Worm (Caenorhabditis elegans) whole organism, L3 larva: Measurements from ENCODE around the gene Y17G7B.3.

Experiments used
- R02D3.7 ChIP-seq: fragments of 150-350 bp; optimal IDR thresholded peaks from 2 replicates; lab custom pipeline; 2014; ENCODE audit warnings: missing biosample characterization, missing genetic modification characterization
- ZK546.5 ChIP-seq: sonication (generic microtip); optimal IDR thresholded peaks from 2 replicates; lab custom pipeline; 2017; ENCODE audit warnings: missing biosample characterization, missing genetic modification characterization
- aly-2 ChIP-seq: fragments of 150-350 bp; optimal IDR thresholded peaks from 2 replicates; lab custom pipeline; 2014; ENCODE audit warnings: missing biosample characterization, missing genetic modification characterization
- ama-1 ChIP-seq: fragments of 150-350 bp; optimal IDR thresholded peaks from 2 replicates; lab custom pipeline; 2018
- ceh-16 ChIP-seq: sonication (generic microtip); optimal IDR thresholded peaks from 2 replicates; lab custom pipeline; 2017; ENCODE audit warnings: missing biosample characterization, missing genetic modification characterization
- ceh-28 ChIP-seq: fragments of 150-350 bp; optimal IDR thresholded peaks from 2 replicates; lab custom pipeline; 2014; ENCODE audit warnings: missing biosample characterization, missing genetic modification reagents, missing genetic modification characterization
- ceh-82 ChIP-seq: fragments of 150-350 bp; optimal IDR thresholded peaks from 2 replicates; lab custom pipeline; 2014; ENCODE audit warnings: missing biosample characterization, missing genetic modification characterization
- ceh-9 ChIP-seq: sonication (generic microtip); optimal IDR thresholded peaks from 2 replicates; lab custom pipeline; 2018; ENCODE audit warnings: missing biosample characterization, missing genetic modification characterization
- daf-12 ChIP-seq: fragments of 150-350 bp; optimal IDR thresholded peaks from 2 replicates; lab custom pipeline; 2014; ENCODE audit warnings: missing biosample characterization, missing genetic modification reagents, missing genetic modification characterization
- egl-27 ChIP-seq: sonication (generic microtip); optimal IDR thresholded peaks from 4 replicates; lab custom pipeline; 2017; ENCODE audit warnings: missing biosample characterization, missing genetic modification reagents, missing genetic modification characterization
- egl-5 ChIP-seq: fragments of 150-350 bp; optimal IDR thresholded peaks from 2 replicates; lab custom pipeline; 2017; ENCODE audit warnings: missing biosample characterization, missing genetic modification reagents, missing genetic modification characterization, inconsistent platforms
- elt-1 ChIP-seq: fragments of 150-350 bp; optimal IDR thresholded peaks from 2 replicates; lab custom pipeline; 2014; ENCODE audit warnings: missing biosample characterization, missing genetic modification characterization
- elt-2 ChIP-seq: sonication (generic microtip); optimal IDR thresholded peaks from 2 replicates; lab custom pipeline; 2016; ENCODE audit warnings: missing genetic modification reagents, mild to moderate bottlenecking, missing genetic modification characterization, missing compliant biosample characterization
- elt-3 ChIP-seq, 3 experiments: fragments of 150-350 bp in 1 of 3; sonication (generic microtip) in 2 of 3; optimal IDR thresholded peaks; 2 replicates in 2 of 3; 4 replicates in 1 of 3; lab custom pipeline; 2014 to 2017; ENCODE audit warnings: missing biosample characterization in 3 of 3, missing genetic modification characterization in 3 of 3
- eor-1 ChIP-seq, 2 experiments: fragments of 150-350 bp; optimal IDR thresholded peaks; 2 replicates each; lab custom pipeline; 2014 to 2018; ENCODE audit warnings: missing biosample characterization in 2 of 2, missing genetic modification characterization in 2 of 2
- fkh-10 ChIP-seq: sonication (generic microtip); optimal IDR thresholded peaks from 2 replicates; lab custom pipeline; 2017; ENCODE audit warnings: missing biosample characterization, missing genetic modification reagents, missing genetic modification characterization
- fkh-2 ChIP-seq: fragments of 150-350 bp; optimal IDR thresholded peaks from 2 replicates; lab custom pipeline; 2014; ENCODE audit warnings: missing biosample characterization, missing genetic modification reagents, missing genetic modification characterization
- fos-1 ChIP-seq: fragments of 150-350 bp; optimal IDR thresholded peaks from 2 replicates; lab custom pipeline; 2014; ENCODE audit warnings: missing biosample characterization, missing genetic modification characterization
- hmg-11 ChIP-seq: sonication (generic microtip); optimal IDR thresholded peaks from 2 replicates; lab custom pipeline; 2016; ENCODE audit warnings: missing genetic modification characterization, missing compliant biosample characterization
- jun-1 ChIP-seq: fragments of 150-350 bp; optimal IDR thresholded peaks from 2 replicates; lab custom pipeline; 2014; ENCODE audit warnings: missing biosample characterization, missing genetic modification reagents, missing genetic modification characterization
- lin-15B ChIP-seq: fragments of 150-350 bp; optimal IDR thresholded peaks from 2 replicates; lab custom pipeline; 2014; ENCODE audit warnings: missing biosample characterization, missing genetic modification characterization
- lin-39 ChIP-seq: fragments of 150-350 bp; optimal IDR thresholded peaks from 2 replicates; lab custom pipeline; 2018; ENCODE audit warnings: missing biosample characterization, missing genetic modification reagents, missing genetic modification characterization
- lsy-12 ChIP-seq: sonication (generic microtip); optimal IDR thresholded peaks from 2 replicates; lab custom pipeline; 2016; ENCODE audit warnings: mild to moderate bottlenecking, missing genetic modification characterization, missing compliant biosample characterization
- mdl-1 ChIP-seq: fragments of 150-350 bp; optimal IDR thresholded peaks from 2 replicates; lab custom pipeline; 2014; ENCODE audit warnings: missing biosample characterization, missing genetic modification characterization
- mml-1 ChIP-seq: fragments of 150-350 bp; sonication (generic microtip); optimal IDR thresholded peaks from 3 replicates; lab custom pipeline; 2014; ENCODE audit warnings: missing biosample characterization, missing genetic modification characterization
- nfya-1 ChIP-seq: sonication (generic microtip); optimal IDR thresholded peaks from 2 replicates; lab custom pipeline; 2017; ENCODE audit warnings: missing genetic modification characterization, mild to moderate bottlenecking, missing compliant biosample characterization, antibody characterized with exemption, moderate library complexity; ENCODE audit not compliant: insufficient read depth
- nhr-11 ChIP-seq: fragments of 150-350 bp; optimal IDR thresholded peaks from 2 replicates; lab custom pipeline; 2014; ENCODE audit warnings: missing biosample characterization, missing genetic modification characterization
- nhr-12 ChIP-seq: fragments of 150-350 bp; optimal IDR thresholded peaks from 2 replicates; lab custom pipeline; 2014; ENCODE audit warnings: missing biosample characterization, missing genetic modification characterization
- nhr-23 ChIP-seq: fragments of 150-350 bp; optimal IDR thresholded peaks from 2 replicates; lab custom pipeline; 2014; ENCODE audit warnings: missing biosample characterization, missing genetic modification reagents, missing genetic modification characterization
- nhr-237 ChIP-seq: fragments of 150-350 bp; optimal IDR thresholded peaks from 2 replicates; lab custom pipeline; 2014; ENCODE audit warnings: missing biosample characterization, missing genetic modification characterization
- nhr-25 ChIP-seq: sonication (generic microtip); optimal IDR thresholded peaks from 2 replicates; lab custom pipeline; 2017; ENCODE audit warnings: missing biosample characterization, missing genetic modification characterization
- nhr-28 ChIP-seq: fragments of 150-350 bp; optimal IDR thresholded peaks from 2 replicates; lab custom pipeline; 2014; ENCODE audit warnings: missing biosample characterization, missing genetic modification characterization
- nhr-43 ChIP-seq: sonication (generic microtip); optimal IDR thresholded peaks from 2 replicates; lab custom pipeline; 2016; ENCODE audit warnings: mild to moderate bottlenecking, missing genetic modification characterization, missing compliant biosample characterization; ENCODE audit not compliant: poor library complexity, severe bottlenecking
- nhr-67 ChIP-seq: fragments of 150-350 bp; optimal IDR thresholded peaks from 2 replicates; lab custom pipeline; 2014; ENCODE audit warnings: missing biosample characterization, missing genetic modification characterization
- nhr-76 ChIP-seq: fragments of 150-350 bp; sonication (generic microtip); optimal IDR thresholded peaks from 5 replicates; lab custom pipeline; 2014; ENCODE audit warnings: missing biosample characterization, missing genetic modification characterization
- nhr-77 ChIP-seq: fragments of 150-350 bp; optimal IDR thresholded peaks from 2 replicates; lab custom pipeline; 2014; ENCODE audit warnings: missing biosample characterization, missing genetic modification characterization
- pha-4 ChIP-seq: fragments of 150-350 bp; optimal IDR thresholded peaks from 2 replicates; lab custom pipeline; 2014; ENCODE audit warnings: missing biosample characterization, missing genetic modification reagents, missing genetic modification characterization
- pqm-1 ChIP-seq: fragments of 150-350 bp; optimal IDR thresholded peaks from 2 replicates; lab custom pipeline; 2017; ENCODE audit warnings: missing biosample characterization, missing genetic modification characterization, inconsistent platforms
- sea-2 ChIP-seq: fragments of 150-350 bp; sonication (generic microtip); optimal IDR thresholded peaks from 4 replicates; lab custom pipeline; 2014; ENCODE audit warnings: missing biosample characterization, missing genetic modification reagents, missing genetic modification characterization
- skn-1 ChIP-seq: fragments of 150-350 bp; optimal IDR thresholded peaks from 2 replicates; lab custom pipeline; 2014; ENCODE audit warnings: missing biosample characterization, missing genetic modification characterization
- snpc-4 ChIP-seq: fragments of 150-350 bp; optimal IDR thresholded peaks from 2 replicates; lab custom pipeline; 2014; ENCODE audit warnings: missing biosample characterization, missing genetic modification characterization
- tbx-2 ChIP-seq: sonication (generic microtip); optimal IDR thresholded peaks from 2 replicates; lab custom pipeline; 2016; ENCODE audit warnings: mild to moderate bottlenecking, missing genetic modification characterization, missing compliant biosample characterization
- unc-39 ChIP-seq: sonication (generic microtip); optimal IDR thresholded peaks from 4 replicates; lab custom pipeline; 2017; ENCODE audit warnings: missing biosample characterization, missing genetic modification characterization
- unc-62 ChIP-seq: fragments of 150-350 bp; sonication (generic microtip); optimal IDR thresholded peaks from 4 replicates; lab custom pipeline; 2014; ENCODE audit warnings: missing biosample characterization, missing genetic modification reagents, missing genetic modification characterization
- zag-1 ChIP-seq: fragments of 150-350 bp; optimal IDR thresholded peaks from 2 replicates; lab custom pipeline; 2014; ENCODE audit warnings: missing biosample characterization, missing genetic modification characterization
- ztf-11 ChIP-seq: fragments of 150-350 bp; optimal IDR thresholded peaks from 2 replicates; lab custom pipeline; 2014; ENCODE audit warnings: missing biosample characterization, missing genetic modification characterization
- ztf-4 ChIP-seq: fragments of 150-350 bp; optimal IDR thresholded peaks from 2 replicates; lab custom pipeline; 2014; ENCODE audit warnings: missing biosample characterization, missing genetic modification characterization

Y17G7B.3 gene

ce11 chrII:11979449-11980095 is 9.3 kb upstream of the Y17G7B.3 start, which contains the start of the genes ash-2 and Y17G7B.20:
Gene ash-2 (plus strand): TSS chrII:11979838.
Gene Y17G7B.20 (minus strand): TSS chrII:11979844.
- peak; percentile 4 for TF ChIP-seq snpc-4 (tag; lab: Kevin White, UChicago)
- TF ChIP-seq nhr-237 (tag; lab: Kevin White, UChicago), result no peak
- TF ChIP-seq jun-1, result no peak
- TF ChIP-seq pha-4 (tag; lab: Kevin White, UChicago), result peak; percentile 18
- TF ChIP-seq fkh-2 (tag; lab: Kevin White, UChicago), result no peak
- TF ChIP-seq lin-15B, result peak; percentile 21
- no peak for TF ChIP-seq sea-2 (GFP tag; lab: Kevin White, UChicago)
- no peak for TF ChIP-seq skn-1 (tag; lab: Kevin White, UChicago)
- no peak for TF ChIP-seq unc-62 (GFP tag; lab: Kevin White, UChicago)
- TF ChIP-seq nhr-77 (tag; lab: Kevin White, UChicago), result no peak
- peak; percentile 3 for TF ChIP-seq nhr-25 (tag; lab: Kevin White, UChicago)
- TF ChIP-seq nhr-11, result no peak
- TF ChIP-seq hmg-11 (tag; lab: Kevin White, UChicago), result peak; percentile 31
- peak; percentile 33 for TF ChIP-seq lin-39
- no peak for TF ChIP-seq fos-1 (tag; lab: Kevin White, UChicago)
- TF ChIP-seq ama-1 (lab: Kevin White, UChicago), result peak; percentile 38

- TF ChIP-seq pqm-1, result peak; percentile 76
- no peak for TF ChIP-seq nhr-237 (tag; lab: Kevin White, UChicago)
- peak; percentile 77 for TF ChIP-seq nhr-11
- TF ChIP-seq nhr-77 (tag; lab: Kevin White, UChicago), result peak; percentile 67
- TF ChIP-seq nhr-28 (tag; lab: Kevin White, UChicago), result no peak
- TF ChIP-seq nhr-23 (tag; lab: Kevin White, UChicago), result peak; percentile 98
- no peak for TF ChIP-seq unc-62 (GFP tag; lab: Kevin White, UChicago)
- TF ChIP-seq nhr-76 (tag; lab: Kevin White, UChicago), result no peak
- TF ChIP-seq nhr-25 (tag; lab: Kevin White, UChicago), result peak; percentile 69
- TF ChIP-seq ztf-11 (tag; lab: Kevin White, UChicago), result no peak
- TF ChIP-seq lsy-12 (tag; lab: Kevin White, UChicago), result no peak
- TF ChIP-seq nhr-67, result no peak
- TF ChIP-seq ceh-9 (tag; lab: Kevin White, UChicago), result no peak
- peak; percentile 73 for TF ChIP-seq elt-2 (tag; lab: Kevin White, UChicago)
- peak; percentile 86 for TF ChIP-seq fkh-10
- TF ChIP-seq aly-2, result no peak
- no peak for TF ChIP-seq unc-39 (tag; lab: Kevin White, UChicago)
- no peak for TF ChIP-seq zag-1 (tag; lab: Kevin White, UChicago)
- peak; percentile 69 for TF ChIP-seq fos-1 (tag; lab: Kevin White, UChicago)
- peak; percentile 93 for TF ChIP-seq pha-4 (tag; lab: Kevin White, UChicago)
- peak; percentile 57 for TF ChIP-seq snpc-4 (tag; lab: Kevin White, UChicago)
- TF ChIP-seq skn-1 (tag; lab: Kevin White, UChicago), result peak; percentile 39
- no peak for TF ChIP-seq hmg-11 (tag; lab: Kevin White, UChicago)
- TF ChIP-seq nhr-43 (tag; lab: Kevin White, UChicago), result peak; percentile 90
- peak; percentile 86 for TF ChIP-seq ceh-28
- no peak for TF ChIP-seq daf-12
- TF ChIP-seq ZK546.5 (tag; lab: Kevin White, UChicago), result peak; percentile 95
- peak; percentile 74 for TF ChIP-seq jun-1
- no peak for TF ChIP-seq fkh-2 (tag; lab: Kevin White, UChicago)
- TF ChIP-seq ceh-82 (tag; lab: Kevin White, UChicago), result peak; percentile 69
- TF ChIP-seq sea-2 (GFP tag; lab: Kevin White, UChicago), result no peak
- peak; percentile 71 for TF ChIP-seq tbx-2
- peak; percentile 61 for TF ChIP-seq egl-5
- TF ChIP-seq ztf-4 (tag; lab: Kevin White, UChicago), result peak; percentile 79
- TF ChIP-seq ceh-16 (tag; lab: Kevin White, UChicago), result no peak
- TF ChIP-seq lin-15B, result peak; percentile 95
- peak; percentile 30 for TF ChIP-seq egl-27 (tag; lab: Kevin White, UChicago)
- TF ChIP-seq nhr-12 (tag; lab: Kevin White, UChicago), result no peak
- peak; percentile 83 for TF ChIP-seq nfya-1 (tag; lab: Kevin White, UChicago)
- TF ChIP-seq lin-39, result peak; percentile 44
- TF ChIP-seq mml-1 (tag; lab: Kevin White, UChicago), result no peak
- no peak for TF ChIP-seq eor-1 (tag; optimal IDR thresholded peaks at IDR 0.05; lab: Kevin White, UChicago)
- no peak for TF ChIP-seq elt-1
- TF ChIP-seq R02D3.7 (tag; lab: Kevin White, UChicago), result peak; percentile 85
- peak; percentile 60 for TF ChIP-seq ama-1 (lab: Kevin White, UChicago)
- peak; percentile 43 for TF ChIP-seq mdl-1 (tag; lab: Kevin White, UChicago)
- no peak for TF ChIP-seq elt-3 (tag; optimal IDR thresholded peaks at IDR 0.05; lab: Kevin White, UChicago)
Measured at ce11 chrII:11980110-11980509, 8.7 kb upstream of the Y17G7B.3 start.
